Fruit fly (Drosophila melanogaster) S2 (cell line): ENCODE results near the gene CG13083.

Experiments used
- CG8478 ChIP-seq: fragments of >200 bp; optimal IDR thresholded peaks from 2 replicates; lab custom pipeline; 2018
- CTCF ChIP-seq, 2 experiments: fragments of >200 bp; optimal IDR thresholded peaks; 2 replicates each; lab custom pipeline; 2018

DNA sequence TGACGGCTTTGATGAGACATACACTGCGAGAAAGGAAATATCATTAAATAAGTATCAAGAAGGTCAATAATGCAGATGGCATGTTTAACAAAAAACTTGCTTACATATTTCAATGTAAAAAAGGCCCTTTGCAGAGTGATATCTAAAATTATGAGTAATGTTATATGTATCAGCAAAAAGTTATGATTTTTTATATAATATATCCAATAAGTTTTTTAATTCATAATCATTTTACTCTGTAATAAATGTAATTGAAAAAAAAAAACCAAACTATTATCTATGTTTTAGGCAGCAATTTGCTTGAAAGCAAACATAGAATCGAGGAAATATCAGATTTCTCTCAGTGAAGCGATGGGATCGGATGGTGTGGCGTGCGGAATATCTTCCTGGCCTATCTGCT is 17.5 kb upstream of the CG13083 start:
- no peak for TF ChIP-seq CG8478 (lab: Kevin White, UChicago)
- TF ChIP-seq CTCF (optimal IDR thresholded peaks at IDR 0.05; lab: Kevin White, UChicago): no peak
